Worm (Caenorhabditis elegans): Measurements from ENCODE around the gene Y60A9A.1.

Y60A9A.1 gene

ce11 chrX:14382951-14383350, 5.9 kb upstream of the Y60A9A.1 start, which contains the start of gene Y60A9.3:
Gene Y60A9.3 (plus strand): TSS chrX:14383251.
- TF ChIP-seq ceh-28 (tag; optimal IDR thresholded peaks at IDR 0.05) (no peak), ceh-82 (tag; optimal IDR thresholded peaks at IDR 0.05) (no peak), ceh-9 (tag; optimal IDR thresholded peaks at IDR 0.05) (no peak), nhr-67 (tag; optimal IDR thresholded peaks at IDR 0.05) (no peak)

ce11 chrX:14370314-14370713, 6.8 kb downstream of the Y60A9A.1 start, which contains the start of gene irk-3:
Gene irk-3 (minus strand): TSS chrX:14370414.
- TF ChIP-seq lsy-12 (tag; optimal IDR thresholded peaks at IDR 0.05) (no peak), nfya-1 (tag; optimal IDR thresholded peaks at IDR 0.05; ENCODE audit: insufficient read depth) (no peak), jun-1 (tag; optimal IDR thresholded peaks at IDR 0.05) (no peak), tbx-2 (tag; optimal IDR thresholded peaks at IDR 0.05) (no peak), nhr-76 (tag; optimal IDR thresholded peaks at IDR 0.05) (no peak), ceh-16 (tag; optimal IDR thresholded peaks at IDR 0.05) (no peak), nhr-67 (tag; optimal IDR thresholded peaks at IDR 0.05) (no peak), unc-62 (GFP tag; optimal IDR thresholded peaks at IDR 0.05) (no peak), nhr-11 (tag; optimal IDR thresholded peaks at IDR 0.05) (no peak), ztf-4 (tag; optimal IDR thresholded peaks at IDR 0.05) (no peak), nhr-43 (tag; optimal IDR thresholded peaks at IDR 0.05; ENCODE audit: poor library complexity, severe bottlenecking) (no peak), nhr-28 (tag; optimal IDR thresholded peaks at IDR 0.05) (no peak), lin-39 (tag; optimal IDR thresholded peaks at IDR 0.05) (no peak), ceh-28 (tag; optimal IDR thresholded peaks at IDR 0.05) (no peak), nhr-77 (tag; optimal IDR thresholded peaks at IDR 0.05) (no peak)

ce11 chrX:14366081-14366480, 11.0 kb downstream of the Y60A9A.1 start:
- TF ChIP-seq ztf-11 (tag; optimal IDR thresholded peaks at IDR 0.05) (no peak), ceh-9 (tag; optimal IDR thresholded peaks at IDR 0.05) (no peak), R02D3.7 (tag; optimal IDR thresholded peaks at IDR 0.05) (no peak), lin-15B (tag; optimal IDR thresholded peaks at IDR 0.05) (no peak), nhr-77 (tag; optimal IDR thresholded peaks at IDR 0.05) (no peak), ztf-4 (tag; optimal IDR thresholded peaks at IDR 0.05) (no peak), fkh-10 (GFP tag; optimal IDR thresholded peaks at IDR 0.05) (no peak), nhr-67 (tag; optimal IDR thresholded peaks at IDR 0.05) (no peak), eor-1 (tag; optimal IDR thresholded peaks at IDR 0.05) (no peak), fos-1 (tag; optimal IDR thresholded peaks at IDR 0.05) (no peak), unc-39 (tag; optimal IDR thresholded peaks at IDR 0.05) (no peak)

DNA sequence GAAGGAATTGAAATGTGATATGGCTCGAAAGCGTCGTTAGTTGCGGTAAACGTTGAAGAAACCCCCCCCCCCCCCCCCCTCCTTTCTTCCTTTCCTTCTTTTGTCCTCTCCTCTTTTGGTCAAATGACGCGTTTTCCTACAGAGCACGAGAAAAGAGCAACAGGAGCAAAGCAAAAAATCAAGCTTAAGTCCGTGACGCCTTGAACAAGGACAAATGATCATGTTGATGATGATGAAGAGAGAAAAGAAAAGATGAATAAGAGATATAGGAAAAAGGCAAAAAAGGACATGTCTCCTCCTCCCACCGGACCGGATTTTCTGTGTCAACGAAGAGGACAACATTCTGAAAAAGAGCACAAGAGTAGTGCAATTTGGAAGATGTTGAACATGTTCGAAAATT, 17.5 kb downstream of the Y60A9A.1 start:
- no peak for TF ChIP-seq ceh-28 (tag; optimal IDR thresholded peaks at IDR 0.05)
- TF ChIP-seq fkh-10 (GFP tag; optimal IDR thresholded peaks at IDR 0.05) = peak; percentile 10

DNA sequence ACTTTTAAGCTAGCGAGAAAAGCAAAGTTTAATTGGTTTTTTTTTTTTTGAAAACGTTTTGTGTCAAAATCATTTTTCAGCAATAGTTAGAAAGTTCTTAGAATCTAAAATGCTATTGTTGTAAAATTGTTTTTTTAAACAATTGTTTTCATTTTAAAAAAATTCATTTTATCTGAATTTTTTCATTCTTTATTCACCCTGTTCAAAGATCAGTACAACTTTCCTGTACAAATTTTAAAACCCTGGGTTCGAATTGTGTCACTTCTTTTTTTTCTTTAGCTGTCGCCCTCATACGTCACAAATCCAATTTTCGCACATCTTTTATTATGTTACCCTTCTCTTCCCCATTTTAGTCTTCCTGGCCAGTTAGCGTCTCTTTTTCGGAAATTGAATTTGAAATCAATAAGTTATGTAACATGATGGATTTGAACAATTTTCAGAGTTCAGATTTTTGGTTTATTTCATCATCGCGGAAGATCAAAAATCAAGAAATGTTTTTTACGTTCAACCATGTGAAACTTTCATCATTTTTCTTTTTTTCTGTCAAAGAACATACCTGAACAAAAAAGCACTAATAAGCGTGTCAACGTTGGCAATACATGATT, 20.3 kb downstream of the Y60A9A.1 start:
- TF ChIP-seq ceh-28 (tag; optimal IDR thresholded peaks at IDR 0.05) (no peak), nfya-1 (tag; optimal IDR thresholded peaks at IDR 0.05; ENCODE audit: insufficient read depth) (peak; percentile 43), skn-1 (tag; optimal IDR thresholded peaks at IDR 0.05) (peak; percentile 10), fkh-10 (GFP tag; optimal IDR thresholded peaks at IDR 0.05) (peak; percentile 99), pha-4 (tag; optimal IDR thresholded peaks at IDR 0.05) (no peak)

ce11 chrX:14355034-14355433, 22.0 kb downstream of the Y60A9A.1 start:
- TF ChIP-seq fos-1 (tag; optimal IDR thresholded peaks at IDR 0.05) (no peak), ama-1 (optimal IDR thresholded peaks at IDR 0.05) (no peak), nhr-11 (tag; optimal IDR thresholded peaks at IDR 0.05) (no peak), nhr-23 (tag; optimal IDR thresholded peaks at IDR 0.05) (no peak), ceh-9 (tag; optimal IDR thresholded peaks at IDR 0.05) (no peak), nhr-28 (tag; optimal IDR thresholded peaks at IDR 0.05) (no peak), skn-1 (tag; optimal IDR thresholded peaks at IDR 0.05) (no peak), elt-2 (tag; optimal IDR thresholded peaks at IDR 0.05) (no peak), ztf-4 (tag; optimal IDR thresholded peaks at IDR 0.05) (no peak), egl-27 (tag; optimal IDR thresholded peaks at IDR 0.05) (no peak), nhr-76 (tag; optimal IDR thresholded peaks at IDR 0.05) (no peak), tbx-2 (tag; optimal IDR thresholded peaks at IDR 0.05) (no peak), egl-5 (tag; optimal IDR thresholded peaks at IDR 0.05) (no peak), hmg-11 (tag; optimal IDR thresholded peaks at IDR 0.05) (no peak)
